Fruit fly (Drosophila melanogaster): ENCODE data around the gene Tudor-SN.

dm6 chr3L:312323-312722 is 48.1 kb upstream of the Tudor-SN start:
- no peak for TF ChIP-seq cnc (optimal IDR thresholded peaks at IDR 0.05)
- TF ChIP-seq CG12768 (GFP tag; optimal IDR thresholded peaks at IDR 0.05) = no peak
- no peak for TF ChIP-seq CG11617 (GFP tag; optimal IDR thresholded peaks at IDR 0.05)
- no peak for TF ChIP-seq toe (GFP tag; optimal IDR thresholded peaks at IDR 0.05)
- no peak for TF ChIP-seq tj (GFP tag; optimal IDR thresholded peaks at IDR 0.05)
- no peak for TF ChIP-seq CG7045 (GFP tag; optimal IDR thresholded peaks at IDR 0.05)
- no peak for TF ChIP-seq Crg-1 (GFP tag; optimal IDR thresholded peaks at IDR 0.05)
- no peak for TF ChIP-seq Hr96 (GFP tag; optimal IDR thresholded peaks at IDR 0.05)
- TF ChIP-seq Mnt (GFP tag; optimal IDR thresholded peaks at IDR 0.05) = no peak
- no peak for TF ChIP-seq CG1620 (GFP tag; optimal IDR thresholded peaks at IDR 0.05)
- TF ChIP-seq kay (GFP tag; ENCODE audit: borderline replicate concordance) = no peak
- TF ChIP-seq ovo (GFP tag; optimal IDR thresholded peaks at IDR 0.05) = no peak
- no peak for TF ChIP-seq CG7101 (tag; optimal IDR thresholded peaks at IDR 0.05)
- TF ChIP-seq pad (GFP tag; optimal IDR thresholded peaks at IDR 0.05) = no peak

Measured in whole organism, adult.